Worm (Caenorhabditis elegans): ENCODE measurements around the gene elb-1.

elb-1 gene

DNA sequence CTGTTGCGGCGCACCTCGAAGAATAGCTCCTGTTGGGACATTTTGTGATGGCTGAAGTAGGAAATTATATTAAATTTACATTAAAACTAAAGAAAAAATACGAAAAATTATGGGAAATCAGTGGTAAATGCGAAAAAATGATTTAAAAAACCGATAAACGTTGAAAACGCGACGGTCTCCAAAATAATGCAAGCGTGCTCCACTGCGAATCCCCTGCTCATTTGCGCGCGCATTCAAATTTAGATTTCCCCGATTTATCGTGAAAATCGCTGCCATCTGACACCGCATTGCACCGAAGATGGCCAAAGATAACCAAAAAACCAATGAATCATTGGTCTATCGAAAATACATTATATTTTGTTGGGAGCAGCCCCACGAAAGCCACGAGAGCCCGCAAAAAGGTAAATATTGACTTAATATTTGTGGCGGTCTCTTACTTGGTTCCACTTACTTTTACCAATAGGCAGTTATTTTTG lies at the start of gene elb-1, which contains the start of gene Y41C4A.11:
Gene elb-1, minus strand, starts transcription at position 51 of the 476 bp plus-strand sequence.
Gene Y41C4A.11, plus strand, starts transcription at position 461 of the 476 bp plus-strand sequence.
- TF ChIP-seq ztf-11 (tag; optimal IDR thresholded peaks at IDR 0.05) (no peak), mep-1 (tag; optimal IDR thresholded peaks at IDR 0.05) (peak; percentile 75), unc-120 (tag; optimal IDR thresholded peaks at IDR 0.05; ENCODE audit: poor library complexity, severe bottlenecking) (no peak), zip-8 (tag; optimal IDR thresholded peaks at IDR 0.05) (no peak), ceh-83 (GFP tag; optimal IDR thresholded peaks at IDR 0.05) (no peak), sptf-1 (tag; optimal IDR thresholded peaks at IDR 0.05) (no peak), nhr-28 (tag; optimal IDR thresholded peaks at IDR 0.05) (no peak), drap-1 (GFP tag; optimal IDR thresholded peaks at IDR 0.05) (no peak), nhr-237 (tag; optimal IDR thresholded peaks at IDR 0.05) (peak; percentile 27), cnd-1 (tag; optimal IDR thresholded peaks at IDR 0.05) (no peak), elt-3 (tag; optimal IDR thresholded peaks at IDR 0.05) (no peak), lin-13 (tag; optimal IDR thresholded peaks at IDR 0.05) (peak; percentile 46), snpc-4 (tag; optimal IDR thresholded peaks at IDR 0.05) (no peak), mls-2 (tag; optimal IDR thresholded peaks at IDR 0.05) (no peak), ham-2 (GFP tag; optimal IDR thresholded peaks at IDR 0.05) (no peak), bed-3 (GFP tag; optimal IDR thresholded peaks at IDR 0.05) (no peak), lin-32 (GFP tag; optimal IDR thresholded peaks at IDR 0.05) (no peak), hlh-1 (tag; optimal IDR thresholded peaks at IDR 0.05) (no peak), pha-4 (tag; optimal IDR thresholded peaks at IDR 0.05) (peak; percentile 11), blmp-1 (tag; optimal IDR thresholded peaks at IDR 0.05) (no peak), elt-1 (tag; optimal IDR thresholded peaks at IDR 0.05; ENCODE audit: borderline replicate concordance, insufficient read depth) (peak; percentile 71), M03D4.4 (tag; optimal IDR thresholded peaks at IDR 0.05) (no peak), lsy-2 (tag; optimal IDR thresholded peaks at IDR 0.05) (peak; percentile 47), mab-5 (tag; optimal IDR thresholded peaks at IDR 0.05) (no peak), ceh-43 (GFP tag; optimal IDR thresholded peaks at IDR 0.05) (no peak), unc-62 (GFP tag; optimal IDR thresholded peaks at IDR 0.05) (no peak), ceh-39 (tag; optimal IDR thresholded peaks at IDR 0.05) (peak; percentile 79), nhr-76 (tag; optimal IDR thresholded peaks at IDR 0.05) (no peak), unc-39 (tag; optimal IDR thresholded peaks at IDR 0.05) (no peak), nhr-12 (tag; optimal IDR thresholded peaks at IDR 0.05) (no peak), tbx-8 (GFP tag; optimal IDR thresholded peaks at IDR 0.05) (no peak), nhr-2 (tag; optimal IDR thresholded peaks at IDR 0.05) (no peak), sem-2 (GFP tag; optimal IDR thresholded peaks at IDR 0.05) (no peak), ces-1 (GFP tag; optimal IDR thresholded peaks at IDR 0.05) (no peak), flh-1 (GFP tag; optimal IDR thresholded peaks at IDR 0.05) (no peak)

DNA sequence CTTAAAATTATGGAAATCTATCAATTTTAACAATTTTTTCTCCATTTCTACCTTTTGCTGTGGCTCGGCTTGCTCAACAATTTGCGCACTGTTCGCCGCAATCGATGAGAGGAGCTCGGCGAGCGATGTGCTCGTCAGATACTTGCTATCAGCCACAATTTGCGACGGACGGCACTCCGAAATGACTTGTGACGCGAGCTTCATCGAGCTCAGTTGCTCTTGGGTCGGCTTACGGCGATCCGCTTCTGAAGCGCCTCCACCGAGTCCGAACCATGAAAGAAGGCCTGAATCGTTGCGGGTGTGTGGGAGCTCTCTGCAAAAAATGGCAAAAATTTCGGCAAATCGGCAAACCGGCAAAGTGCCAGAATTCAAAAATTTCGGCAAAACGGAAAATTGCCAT lies 41.4 kb upstream of the elb-1 start:
- TF ChIP-seq elt-3 (tag; optimal IDR thresholded peaks at IDR 0.05) (no peak), zip-8 (tag; optimal IDR thresholded peaks at IDR 0.05) (no peak), nhr-76 (tag; optimal IDR thresholded peaks at IDR 0.05) (no peak), M03D4.4 (tag; optimal IDR thresholded peaks at IDR 0.05) (no peak), lin-32 (GFP tag; optimal IDR thresholded peaks at IDR 0.05) (no peak), ztf-11 (tag; optimal IDR thresholded peaks at IDR 0.05) (no peak), nhr-12 (tag; optimal IDR thresholded peaks at IDR 0.05) (no peak), ces-1 (GFP tag; optimal IDR thresholded peaks at IDR 0.05) (no peak), nhr-237 (tag; optimal IDR thresholded peaks at IDR 0.05) (no peak), drap-1 (GFP tag; optimal IDR thresholded peaks at IDR 0.05) (no peak), unc-62 (GFP tag; optimal IDR thresholded peaks at IDR 0.05) (no peak), blmp-1 (tag; optimal IDR thresholded peaks at IDR 0.05) (no peak), lsy-2 (tag; optimal IDR thresholded peaks at IDR 0.05) (no peak)

DNA sequence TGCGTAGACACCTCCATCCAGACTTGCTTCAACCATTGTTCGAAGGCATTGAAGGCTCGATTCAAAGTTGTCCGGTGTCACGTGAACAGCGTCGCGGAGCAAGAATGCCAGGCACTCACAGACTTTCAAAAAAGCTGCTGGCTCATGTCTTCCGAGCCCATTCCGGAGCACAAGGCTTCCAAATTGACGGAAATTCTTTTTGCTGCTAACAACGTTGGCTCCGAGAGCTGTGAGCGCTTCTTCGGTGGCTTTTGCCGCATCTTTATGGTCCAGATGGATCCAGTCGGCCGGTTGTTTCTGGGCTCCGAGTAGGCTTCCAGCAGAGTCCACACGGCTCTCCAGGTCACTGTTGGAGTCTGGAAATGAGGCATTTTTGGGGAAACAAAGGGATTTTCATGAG lies 38.6 kb upstream of the elb-1 start:
- no peak for TF ChIP-seq sptf-1 (tag; optimal IDR thresholded peaks at IDR 0.05)
- TF ChIP-seq lsy-2 (tag; optimal IDR thresholded peaks at IDR 0.05) = no peak
- TF ChIP-seq nhr-12 (tag; optimal IDR thresholded peaks at IDR 0.05) = no peak

DNA sequence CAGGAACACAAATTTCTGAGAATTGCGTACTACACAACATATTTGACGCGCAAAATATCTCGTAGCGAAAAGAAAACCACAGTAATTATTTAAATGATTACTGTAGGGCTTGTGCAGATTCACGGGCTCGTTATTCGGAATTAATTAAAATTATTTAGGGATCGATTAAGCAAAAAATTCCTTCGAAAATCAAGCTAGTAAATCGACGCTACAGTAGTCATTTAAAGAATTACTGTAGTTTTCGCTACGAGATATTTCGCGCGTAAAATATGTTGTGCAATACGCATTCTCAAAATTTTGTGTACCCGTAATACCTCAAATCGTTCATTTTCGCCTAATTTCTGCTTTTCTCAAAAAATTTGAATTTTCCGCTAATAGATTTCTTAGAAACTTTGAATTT lies 31.6 kb upstream of the elb-1 start:
- TF ChIP-seq flh-1 (GFP tag; optimal IDR thresholded peaks at IDR 0.05) = no peak
- no peak for TF ChIP-seq mls-2 (tag; optimal IDR thresholded peaks at IDR 0.05)
- TF ChIP-seq nhr-12 (tag; optimal IDR thresholded peaks at IDR 0.05) = no peak
- no peak for TF ChIP-seq pha-4 (tag; optimal IDR thresholded peaks at IDR 0.05)

Measured in whole organism, mixed stage, embryonic.